Worm (Caenorhabditis elegans): Measurements from ENCODE around the gene dop-2.

Gene dop-2

DNA sequence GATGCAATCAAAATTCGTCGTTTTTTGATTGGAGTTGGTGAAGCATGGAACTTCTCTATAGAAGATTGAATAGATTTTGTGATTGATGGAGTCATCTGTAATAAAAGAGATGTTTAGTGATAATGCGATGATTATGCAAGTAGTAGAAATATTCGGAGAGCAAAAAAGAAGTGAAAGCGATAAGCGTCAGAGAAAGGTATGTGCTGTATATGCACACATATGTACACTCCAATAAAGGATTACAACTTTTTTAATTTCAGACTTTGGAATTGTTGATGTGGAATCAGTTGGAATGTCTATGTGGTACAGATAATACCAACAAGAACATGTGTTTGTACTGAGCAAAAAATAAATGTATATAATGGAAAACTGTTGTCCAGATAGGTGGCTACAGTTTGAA lies 38.2 kb upstream of the dop-2 start, which contains the start of gene F25B3.5:
Gene F25B3.5, minus strand, starts transcription at position 101 of the 400 bp plus-strand sequence.
- TF ChIP-seq madf-8 (GFP tag; conservative IDR thresholded peaks at IDR 0.05) (no peak), cebp-2 (GFP tag; IDR thresholded peaks at IDR 0.05) (no peak), nhr-80 (tag; optimal IDR thresholded peaks at IDR 0.05) (peak; percentile 3), somi-1 (GFP tag; optimal IDR thresholded peaks at IDR 0.05) (no peak)

DNA sequence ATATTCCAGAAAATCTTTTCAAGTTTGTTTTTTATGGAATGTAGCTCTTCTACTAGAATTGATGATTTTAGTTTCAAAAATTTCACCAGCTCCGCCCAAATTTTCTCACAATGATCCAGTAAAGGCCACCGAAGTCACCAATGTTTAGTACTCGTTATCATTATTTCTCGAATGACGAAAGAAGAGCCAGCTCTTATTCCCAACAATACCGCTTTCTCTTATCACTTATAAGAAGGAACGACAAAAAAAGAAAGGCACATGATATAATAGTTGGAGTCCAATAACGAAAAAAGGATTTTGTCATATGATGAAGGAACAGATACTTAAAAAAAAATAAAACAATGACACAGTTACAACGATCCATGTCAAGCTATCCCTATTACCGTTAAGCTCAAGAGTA lies 37.3 kb upstream of the dop-2 start:
- TF ChIP-seq sdz-38 (tag; optimal IDR thresholded peaks at IDR 0.05) (no peak), chd-7 (tag; optimal IDR thresholded peaks at IDR 0.05) (no peak), die-1 (tag; optimal IDR thresholded peaks at IDR 0.05) (no peak), attf-3 (GFP tag; conservative IDR thresholded peaks at IDR 0.05) (no peak), ceh-58 (GFP tag; IDR thresholded peaks at IDR 0.05) (no peak), lsy-27 (tag; optimal IDR thresholded peaks at IDR 0.05; ENCODE audit: borderline replicate concordance, insufficient read depth) (no peak), nhr-90 (tag; optimal IDR thresholded peaks at IDR 0.05) (no peak), Y56A3A.18 (GFP tag; IDR thresholded peaks at IDR 0.05) (no peak), cebp-1 (GFP tag; IDR thresholded peaks at IDR 0.05) (no peak), cebp-1 (tag; optimal IDR thresholded peaks at IDR 0.05) (no peak), F22D6.2 (tag; optimal IDR thresholded peaks at IDR 0.05) (no peak)

ce11 chrV:9571673-9572072 lies 36.7 kb upstream of the dop-2 start:
- TF ChIP-seq F37B4.10 (GFP tag; IDR thresholded peaks at IDR 0.05): no peak
- TF ChIP-seq aptf-2 (GFP tag; conservative IDR thresholded peaks at IDR 0.05): no peak
- TF ChIP-seq lin-54 (GFP tag; optimal IDR thresholded peaks at IDR 0.05): no peak
- no peak for TF ChIP-seq B0261.1 (tag; optimal IDR thresholded peaks at IDR 0.05)
- no peak for TF ChIP-seq pbrm-1 (GFP tag; IDR thresholded peaks at IDR 0.05)

DNA sequence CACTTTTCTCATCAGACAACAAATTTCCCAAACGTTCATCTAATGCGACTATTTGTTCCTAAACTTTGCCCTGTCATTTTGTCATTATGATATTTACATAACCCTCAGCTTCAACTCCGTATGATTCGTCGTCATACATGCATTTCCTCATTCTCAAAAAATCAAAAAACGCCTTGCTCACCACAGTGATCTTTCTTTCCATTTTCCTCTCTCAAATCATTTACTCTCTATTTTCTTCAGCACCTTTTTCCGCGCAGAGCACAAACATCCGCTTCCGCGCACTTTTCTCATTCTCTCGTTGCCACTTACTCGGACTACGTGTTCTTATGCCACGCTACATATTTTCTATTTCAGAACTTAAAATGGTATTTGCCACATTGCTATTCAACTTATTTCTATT lies 31.4 kb upstream of the dop-2 start, which contains the start of gene F25B3.2:
Gene F25B3.2, plus strand, starts transcription at position 301 of the 400 bp plus-strand sequence.
- TF ChIP-seq lsl-1 (GFP tag; optimal IDR thresholded peaks at IDR 0.05) (no peak), aptf-3 (GFP tag; IDR thresholded peaks at IDR 0.05) (no peak), nfya-1 (tag; optimal IDR thresholded peaks at IDR 0.05; ENCODE audit: borderline replicate concordance, insufficient read depth) (no peak), nhr-90 (tag; optimal IDR thresholded peaks at IDR 0.05) (no peak), lsy-27 (tag; optimal IDR thresholded peaks at IDR 0.05; ENCODE audit: borderline replicate concordance, insufficient read depth) (no peak), aptf-2 (GFP tag; conservative IDR thresholded peaks at IDR 0.05) (no peak), lag-1 (GFP tag; IDR thresholded peaks at IDR 0.05) (no peak), pbrm-1 (GFP tag; IDR thresholded peaks at IDR 0.05) (no peak), repo-1 (tag; optimal IDR thresholded peaks at IDR 0.05) (no peak), rcor-1 (GFP tag; IDR thresholded peaks at IDR 0.05) (no peak), nhr-120 (GFP tag; IDR thresholded peaks at IDR 0.05) (no peak), F57C9.4 (tag; optimal IDR thresholded peaks at IDR 0.05) (no peak), nhr-27 (tag; optimal IDR thresholded peaks at IDR 0.05) (no peak), snpc-1.1 (tag; optimal IDR thresholded peaks at IDR 0.05; ENCODE audit: insufficient read depth) (no peak)

ce11 chrV:9582594-9583322 lies 25.6 kb upstream of the dop-2 start, which contains the start of gene rtfo-1:
TSS of gene rtfo-1 (minus strand) at chrV:9582644.
- TF ChIP-seq let-607 (tag; optimal IDR thresholded peaks at IDR 0.05) (peak in 1 of 2 experiments; percentile 12), C17E4.6 (GFP tag; IDR thresholded peaks at IDR 0.05) (no peak), D2030.7 (GFP tag; IDR thresholded peaks at IDR 0.05) (no peak), F52B5.7 (tag; optimal IDR thresholded peaks at IDR 0.05) (no peak), F23B12.7 (tag; optimal IDR thresholded peaks at IDR 0.05; ENCODE audit: insufficient read depth) (no peak), hlh-26 (GFP tag; conservative IDR thresholded peaks at IDR 0.05) (no peak), dpff-1 (tag; optimal IDR thresholded peaks at IDR 0.05) (no peak), lin-40 (tag; optimal IDR thresholded peaks at IDR 0.05) (no peak), repo-1 (tag; optimal IDR thresholded peaks at IDR 0.05) (no peak), efl-1 (GFP tag; optimal IDR thresholded peaks at IDR 0.05) (peak; percentile 1), Y95B8A.8 (GFP tag; IDR thresholded peaks at IDR 0.05) (no peak), attf-6 (GFP tag; IDR thresholded peaks at IDR 0.05) (no peak), ekl-4 (GFP tag; IDR thresholded peaks at IDR 0.05) (no peak)

Measured in whole organism, young adult.